Worm (Caenorhabditis elegans): ENCODE results near the gene rbg-3.
A peak's percentile ranks its signal among the peaks of the same experiment; 100 is the strongest.

The rbg-3 gene

DNA sequence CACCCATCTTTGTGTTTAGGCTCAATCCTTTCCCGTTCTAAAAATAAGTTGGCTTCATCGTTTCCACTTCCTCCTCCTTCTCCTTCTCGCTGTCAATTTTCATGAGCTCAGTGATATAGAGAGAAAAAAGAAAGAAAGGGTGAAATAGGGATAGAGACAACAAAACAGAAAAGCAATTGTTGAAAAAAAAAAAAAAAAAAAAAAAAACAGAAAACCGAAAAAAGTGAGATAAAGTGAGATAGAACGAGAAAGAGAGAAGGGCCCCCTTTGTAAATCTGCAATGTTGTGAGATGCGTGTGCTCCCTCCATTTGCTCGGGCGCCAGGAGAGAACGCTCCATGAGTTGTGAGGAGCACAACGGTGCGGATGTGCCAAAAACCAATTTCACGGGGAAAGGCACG, 30.3 kb upstream of the rbg-3 start:
- TF ChIP-seq nhr-11 (tag; optimal IDR thresholded peaks at IDR 0.05): no peak
- no peak for TF ChIP-seq nhr-25 (tag; optimal IDR thresholded peaks at IDR 0.05)
- TF ChIP-seq mab-5 (tag; optimal IDR thresholded peaks at IDR 0.05): no peak
- no peak for TF ChIP-seq zag-1 (tag; optimal IDR thresholded peaks at IDR 0.05)
- TF ChIP-seq C34F6.9 (tag; optimal IDR thresholded peaks at IDR 0.05): peak; percentile 77
- no peak for TF ChIP-seq fos-1 (tag; optimal IDR thresholded peaks at IDR 0.05)
- no peak for TF ChIP-seq nhr-6 (tag; optimal IDR thresholded peaks at IDR 0.05)
- TF ChIP-seq unc-62 (GFP tag; optimal IDR thresholded peaks at IDR 0.05): no peak
- TF ChIP-seq lin-11 (tag; optimal IDR thresholded peaks at IDR 0.05): no peak
- TF ChIP-seq nhr-23 (tag; optimal IDR thresholded peaks at IDR 0.05): no peak
- TF ChIP-seq sma-9 (GFP tag; optimal IDR thresholded peaks at IDR 0.05): peak; percentile 26
- TF ChIP-seq sma-9 (tag; optimal IDR thresholded peaks at IDR 0.05): no peak
- TF ChIP-seq ceh-82 (tag; optimal IDR thresholded peaks at IDR 0.05): no peak
- peak in 1 of 2 experiments; percentile 35 for TF ChIP-seq lsy-2 (tag; optimal IDR thresholded peaks at IDR 0.05)
- TF ChIP-seq unc-55 (GFP tag; optimal IDR thresholded peaks at IDR 0.05): peak; percentile 54
- peak; percentile 29 for TF ChIP-seq F13H6.1 (tag; optimal IDR thresholded peaks at IDR 0.05)
- TF ChIP-seq R02D3.7 (tag; optimal IDR thresholded peaks at IDR 0.05): no peak
- TF ChIP-seq sem-4 (tag; optimal IDR thresholded peaks at IDR 0.05): no peak

DNA sequence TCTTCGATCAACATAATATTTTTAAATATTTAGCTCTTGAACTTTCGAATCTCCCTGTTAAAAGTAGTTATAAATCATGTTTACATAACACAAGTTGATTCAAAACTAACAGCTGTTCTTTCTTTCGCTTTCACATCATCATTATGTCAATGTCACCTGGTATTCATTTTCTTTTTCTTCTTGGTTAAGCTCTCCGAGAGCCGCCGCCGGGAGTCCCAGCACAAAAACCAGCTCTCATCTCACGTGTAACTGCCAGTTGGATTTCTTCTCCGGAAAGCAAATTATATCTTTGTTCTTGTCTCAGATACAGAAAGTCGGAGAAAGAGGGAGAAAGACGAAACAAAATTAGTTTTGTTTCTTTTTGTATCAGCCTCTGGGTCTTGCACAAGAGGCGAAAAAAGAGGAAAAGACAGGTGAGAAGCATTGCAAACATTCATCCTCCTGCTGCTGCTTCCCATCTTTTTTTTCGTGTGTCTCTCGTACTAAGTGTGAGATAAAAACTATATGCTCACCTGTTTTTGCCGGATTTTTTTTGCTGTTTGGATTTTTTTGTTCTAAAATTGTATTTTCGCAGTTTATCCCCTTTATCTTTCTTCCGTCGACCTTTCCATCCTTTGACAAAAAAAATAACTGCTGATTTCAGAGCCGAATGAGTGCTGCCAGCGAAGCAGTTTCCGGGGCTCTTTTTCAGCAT, 22.8 kb upstream of the rbg-3 start, which contains the start of gene F17C8.3:
Gene F17C8.3 (plus strand): TSS at position 644 of the 694 bp plus-strand sequence.
- peak; percentile 15 for TF ChIP-seq nhr-129 (tag; optimal IDR thresholded peaks at IDR 0.05)
- TF ChIP-seq C34F6.9 (tag; optimal IDR thresholded peaks at IDR 0.05): peak; percentile 47
- peak; percentile 73 for TF ChIP-seq F13H6.1 (tag; optimal IDR thresholded peaks at IDR 0.05)
- no peak for TF ChIP-seq ceh-16 (tag; optimal IDR thresholded peaks at IDR 0.05)
- peak; percentile 32 for TF ChIP-seq mab-5 (tag; optimal IDR thresholded peaks at IDR 0.05)
- TF ChIP-seq nhr-10 (tag; optimal IDR thresholded peaks at IDR 0.05): no peak
- TF ChIP-seq lsy-2 (tag; optimal IDR thresholded peaks at IDR 0.05): peak in 1 of 2 experiments; percentile 56
- TF ChIP-seq sma-9 (GFP tag; optimal IDR thresholded peaks at IDR 0.05): peak; percentile 56
- TF ChIP-seq sma-9 (tag; optimal IDR thresholded peaks at IDR 0.05): no peak

DNA sequence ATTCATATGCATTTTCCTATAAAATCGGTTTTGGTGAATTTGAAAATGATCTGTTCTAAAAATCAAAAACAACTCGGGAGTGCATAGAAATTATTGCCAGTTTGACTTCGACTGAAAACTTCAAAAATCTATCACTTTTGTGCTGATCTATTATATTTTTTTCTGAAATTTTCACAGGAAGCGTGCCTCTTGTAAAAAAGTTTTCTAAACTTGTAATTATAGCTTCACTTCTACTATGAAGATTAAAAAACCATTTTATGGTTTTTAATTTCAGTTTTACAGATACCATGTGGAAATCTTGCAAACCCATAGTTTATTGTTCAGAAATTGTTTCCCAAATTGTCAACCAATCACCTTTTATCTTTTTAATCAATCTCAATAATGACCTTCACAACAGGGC, 20.2 kb upstream of the rbg-3 start, which contains the start of gene F17C8.9:
Gene F17C8.9 (plus strand): TSS at position 301 of the 400 bp plus-strand sequence.
- TF ChIP-seq lin-39 (tag; optimal IDR thresholded peaks at IDR 0.05): no peak
- no peak for TF ChIP-seq blmp-1 (tag; optimal IDR thresholded peaks at IDR 0.05; ENCODE audit: insufficient read depth)
- TF ChIP-seq ceh-16 (tag; optimal IDR thresholded peaks at IDR 0.05): no peak
- TF ChIP-seq alr-1 (tag; optimal IDR thresholded peaks at IDR 0.05): no peak
- TF ChIP-seq nhr-129 (tag; optimal IDR thresholded peaks at IDR 0.05): no peak
- TF ChIP-seq skn-1 (tag; optimal IDR thresholded peaks at IDR 0.05): no peak
- TF ChIP-seq mab-5 (tag; optimal IDR thresholded peaks at IDR 0.05): no peak
- TF ChIP-seq ceh-82 (tag; optimal IDR thresholded peaks at IDR 0.05): no peak
- TF ChIP-seq nhr-237 (tag; optimal IDR thresholded peaks at IDR 0.05): no peak
- TF ChIP-seq R02D3.7 (tag; optimal IDR thresholded peaks at IDR 0.05): no peak
- TF ChIP-seq nhr-10 (tag; optimal IDR thresholded peaks at IDR 0.05): no peak
- TF ChIP-seq mdl-1 (tag; optimal IDR thresholded peaks at IDR 0.05): no peak
- no peak for TF ChIP-seq peb-1 (tag; optimal IDR thresholded peaks at IDR 0.05)
- no peak for TF ChIP-seq zag-1 (tag; optimal IDR thresholded peaks at IDR 0.05)
- TF ChIP-seq ZK546.5 (tag; optimal IDR thresholded peaks at IDR 0.05): no peak

DNA sequence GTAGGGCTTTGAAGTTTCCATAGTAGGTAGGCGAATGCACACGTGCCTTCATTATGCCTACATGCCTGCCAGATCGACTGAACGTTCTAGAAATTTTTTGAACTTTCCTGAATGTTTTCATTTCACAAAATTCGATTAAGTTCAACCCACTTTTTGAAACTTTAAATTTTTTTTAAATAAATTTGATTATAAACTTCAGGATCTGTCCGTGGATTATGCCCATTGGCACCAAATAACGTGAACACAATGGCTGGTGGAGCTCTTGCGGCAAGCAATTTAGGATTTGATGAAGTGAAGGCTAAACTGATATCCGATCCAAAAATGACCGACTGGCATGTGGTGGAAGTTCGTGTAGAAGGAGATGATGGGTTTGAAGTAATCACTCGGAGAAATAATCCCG, 18.8 kb upstream of the rbg-3 start, which contains the start of gene F17C8.7:
Gene F17C8.7 (plus strand): TSS at position 301 of the 400 bp plus-strand sequence.
- no peak for TF ChIP-seq nhr-10 (tag; optimal IDR thresholded peaks at IDR 0.05)
- no peak for TF ChIP-seq nhr-25 (tag; optimal IDR thresholded peaks at IDR 0.05)
- no peak for TF ChIP-seq elt-3 (tag; optimal IDR thresholded peaks at IDR 0.05)
- TF ChIP-seq mbf-1 (tag; optimal IDR thresholded peaks at IDR 0.05): no peak
- no peak for TF ChIP-seq lin-11 (tag; optimal IDR thresholded peaks at IDR 0.05)
- no peak for TF ChIP-seq elt-1 (tag; optimal IDR thresholded peaks at IDR 0.05)
- TF ChIP-seq nhr-23 (tag; optimal IDR thresholded peaks at IDR 0.05): no peak
- TF ChIP-seq fos-1 (tag; optimal IDR thresholded peaks at IDR 0.05): no peak
- TF ChIP-seq lin-39 (tag; optimal IDR thresholded peaks at IDR 0.05): no peak
- TF ChIP-seq aly-2 (tag; optimal IDR thresholded peaks at IDR 0.05): no peak
- no peak for TF ChIP-seq skn-1 (tag; optimal IDR thresholded peaks at IDR 0.05)
- no peak for TF ChIP-seq nhr-12 (tag; optimal IDR thresholded peaks at IDR 0.05)
- TF ChIP-seq nhr-21 (tag; optimal IDR thresholded peaks at IDR 0.05): no peak
- TF ChIP-seq ztf-11 (tag; optimal IDR thresholded peaks at IDR 0.05): no peak
- TF ChIP-seq sma-9 (GFP tag; optimal IDR thresholded peaks at IDR 0.05): no peak
- TF ChIP-seq sma-9 (tag; optimal IDR thresholded peaks at IDR 0.05): no peak
